Fruit fly (Drosophila melanogaster) whole organism, pupa: Measurements from ENCODE around the gene CG42544.
A peak's percentile ranks its signal among the peaks of the same experiment; 100 is the strongest.

Experiments used
- CG12605 ChIP-seq: fragments of 200-800 bp; sonication (Bioruptor generic); IDR thresholded peaks from 2 replicates; pipeline ENCODE4 v1.3.6; 2022; ENCODE audit warnings: missing biosample characterization, missing genetic modification characterization
- CG14655 ChIP-seq: fragments of 200-800 bp; sonication (Bioruptor generic); optimal IDR thresholded peaks from 3 replicates; lab custom pipeline; 2017; ENCODE audit warnings: mild to moderate bottlenecking, missing biosample characterization, missing genetic modification reagents, missing genetic modification characterization
- CG15710 ChIP-seq: fragments of 200-800 bp; sonication (Bioruptor generic); optimal IDR thresholded peaks from 2 replicates; lab custom pipeline; 2018; ENCODE audit warnings: missing biosample characterization, mild to moderate bottlenecking, missing genetic modification characterization, moderate library complexity
- CG17806 ChIP-seq: fragments of 200-800 bp; sonication (Bioruptor generic); optimal IDR thresholded peaks from 2 replicates; lab custom pipeline; 2018; ENCODE audit warnings: missing biosample characterization, mild to moderate bottlenecking, missing genetic modification characterization, moderate library complexity
- CG32121 ChIP-seq: fragments of 200-800 bp; sonication (Bioruptor generic); IDR thresholded peaks from 2 replicates; pipeline ENCODE4 v1.3.6; 2022; ENCODE audit warnings: missing biosample characterization, missing genetic modification characterization
- CG34367 ChIP-seq: fragments of 200-800 bp; sonication (Bioruptor generic); optimal IDR thresholded peaks from 2 replicates; lab custom pipeline; 2018; ENCODE audit warnings: missing biosample characterization, mild to moderate bottlenecking, missing genetic modification characterization
- D1 ChIP-seq: fragments of 200-800 bp; sonication (Bioruptor generic); optimal IDR thresholded peaks from 2 replicates; lab custom pipeline; 2018; ENCODE audit warnings: missing biosample characterization, mild to moderate bottlenecking, missing genetic modification characterization, moderate library complexity
- EcR ChIP-seq: fragments of 200-800 bp; sonication (Bioruptor generic); optimal IDR thresholded peaks from 3 replicates; lab custom pipeline; 2019; ENCODE audit warnings: missing biosample characterization, missing genetic modification characterization, mild to moderate bottlenecking, moderate library complexity, missing genetic modification reagents
- Ets98B ChIP-seq: fragments of 200-800 bp; sonication (Bioruptor generic); IDR thresholded peaks from 2 replicates; pipeline ENCODE4 v1.3.6; 2022; ENCODE audit warnings: missing biosample characterization, missing genetic modification characterization
- Pif1B ChIP-seq: fragments of 200-800 bp; sonication (Bioruptor generic); optimal IDR thresholded peaks from 3 replicates; lab custom pipeline; 2016; ENCODE audit warnings: missing biosample characterization, missing genetic modification characterization
- Snoo ChIP-seq: fragments of 200-800 bp; sonication (Bioruptor generic); optimal IDR thresholded peaks from 3 replicates; lab custom pipeline; 2017; ENCODE audit warnings: missing biosample characterization, mild to moderate bottlenecking, missing genetic modification characterization, inconsistent platforms
- fd96Ca ChIP-seq: fragments of 200-800 bp; sonication (Bioruptor generic); IDR thresholded peaks from 3 replicates; pipeline ENCODE4 v1.3.6; 2022; ENCODE audit warnings: missing biosample characterization, missing genetic modification characterization
- rn ChIP-seq: fragments of 200-800 bp; sonication (Bioruptor generic); IDR thresholded peaks from 2 replicates; pipeline ENCODE4 v1.3.6; 2022; ENCODE audit warnings: missing biosample characterization, missing genetic modification characterization

DNA sequence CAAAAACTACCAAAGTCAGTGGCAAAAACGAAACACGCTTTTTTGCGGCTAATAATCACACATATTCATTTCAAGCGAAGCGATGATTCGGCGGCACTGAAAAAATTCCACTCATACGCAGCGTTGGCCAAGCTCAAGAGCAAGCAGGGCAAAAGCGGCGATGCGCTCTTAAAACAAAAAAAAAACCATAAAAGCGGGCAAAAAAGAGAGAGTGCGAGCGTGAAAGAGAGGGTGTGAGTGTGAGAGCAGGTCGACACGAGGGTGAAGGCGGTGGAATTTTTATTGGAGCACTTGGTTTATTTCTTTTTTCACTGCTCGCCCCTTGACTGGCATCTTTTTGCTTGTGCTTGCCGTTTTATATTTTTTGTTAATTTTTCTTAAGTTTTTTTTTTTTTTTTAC, 6.2 kb downstream of the CG42544 start:
- TF ChIP-seq Pif1B (GFP tag; lab: Kevin White, UChicago) (peak; percentile 27), Snoo (tag; lab: Kevin White, UChicago) (no peak), CG32121 (GFP tag; lab: Robert Waterston, UW) (peak; percentile 34; the same call in 1 of the 2 replicates), CG15710 (tag; lab: Kevin White, UChicago) (no peak), CG14655 (no peak), CG17806 (tag; lab: Kevin White, UChicago) (no peak), rn (GFP tag; lab: Robert Waterston, UW) (peak; percentile 69; the same call in 1 of the 2 replicates), D1 (tag; lab: Kevin White, UChicago) (no peak), fd96Ca (GFP tag; lab: Robert Waterston, UW) (no peak), CG34367 (tag; lab: Kevin White, UChicago) (peak; percentile 12), Ets98B (peak; percentile 47; the same call in 1 of the 2 replicates), EcR (GFP tag; lab: Kevin White, UChicago) (no peak), CG12605 (no peak)
